Fruit fly (Drosophila melanogaster) whole organism, embryonic: ENCODE measurements around the gene mgr.

ENCODE experiments used
- ATbp ChIP-seq: fragments of 200-800 bp; sonication (Bioruptor generic); optimal IDR thresholded peaks from 2 replicates; lab custom pipeline; 2017; ENCODE audit warnings: missing biosample characterization, mild to moderate bottlenecking, missing genetic modification characterization, missing genetic modification reagents
- Aef1 ChIP-seq: fragments of 200-800 bp; sonication (Bioruptor generic); IDR thresholded peaks from 3 replicates; pipeline ENCODE4 v1.3.6; 2022; ENCODE audit warnings: missing biosample characterization, missing genetic modification characterization
- CG10147 ChIP-seq: fragments of 200-800 bp; sonication (Bioruptor generic); optimal IDR thresholded peaks from 2 replicates; lab custom pipeline; 2019; ENCODE audit warnings: missing biosample characterization, mild to moderate bottlenecking, missing genetic modification characterization, moderate library complexity
- CG12744 ChIP-seq: fragments of 200-800 bp; sonication (Bioruptor generic); optimal IDR thresholded peaks from 2 replicates; lab custom pipeline; 2016; ENCODE audit warnings: missing biosample characterization, missing genetic modification characterization
- CG13287 ChIP-seq: fragments of 200-800 bp; sonication (Bioruptor generic); IDR thresholded peaks from 2 replicates; pipeline ENCODE4 v1.3.6; 2022; ENCODE audit warnings: missing biosample characterization, missing genetic modification characterization; ENCODE audit not compliant: partially characterized antibody
- CG13775 ChIP-seq: fragments of 200-800 bp; sonication (Bioruptor generic); optimal IDR thresholded peaks from 3 replicates; lab custom pipeline; 2017; ENCODE audit warnings: missing biosample characterization, mild to moderate bottlenecking, missing genetic modification characterization
- CG14050 ChIP-seq: fragments of 200-800 bp; sonication (Bioruptor generic); IDR thresholded peaks from 3 replicates; pipeline ENCODE4 v1.3.6; 2022; ENCODE audit warnings: missing biosample characterization, missing genetic modification characterization
- CG14860 ChIP-seq: fragments of 200-800 bp; sonication (Bioruptor generic); IDR thresholded peaks from 3 replicates; pipeline ENCODE4 v1.3.6; 2022; ENCODE audit warnings: missing biosample characterization, missing genetic modification characterization; ENCODE audit not compliant: partially characterized antibody
- CG15479 ChIP-seq: fragments of 200-800 bp; sonication (Bioruptor generic); optimal IDR thresholded peaks from 3 replicates; lab custom pipeline; 2019; ENCODE audit warnings: missing biosample characterization, mild to moderate bottlenecking, missing genetic modification characterization, moderate library complexity
- CG15601 ChIP-seq: fragments of 200-800 bp; sonication (Bioruptor generic); optimal IDR thresholded peaks from 3 replicates; lab custom pipeline; 2019; ENCODE audit warnings: missing biosample characterization, mild to moderate bottlenecking, missing genetic modification characterization, moderate library complexity
- CG1603 ChIP-seq: fragments of 200-800 bp; sonication (Bioruptor generic); optimal IDR thresholded peaks from 2 replicates; lab custom pipeline; 2019; ENCODE audit warnings: missing biosample characterization, mild to moderate bottlenecking, missing genetic modification characterization, moderate library complexity
- CG16813 ChIP-seq: fragments of 200-800 bp; sonication (Bioruptor generic); IDR thresholded peaks from 3 replicates; pipeline ENCODE4 v1.3.6; 2022; ENCODE audit warnings: missing biosample characterization, missing genetic modification characterization; ENCODE audit not compliant: partially characterized antibody
- CG17568 ChIP-seq: fragments of 200-800 bp; sonication (Bioruptor generic); optimal IDR thresholded peaks from 2 replicates; lab custom pipeline; 2018; ENCODE audit warnings: missing biosample characterization, mild to moderate bottlenecking, missing genetic modification characterization, moderate library complexity
- CG17829 ChIP-seq: fragments of 200-800 bp; optimal IDR thresholded peaks from 2 replicates; lab custom pipeline; 2019; ENCODE audit warnings: missing biosample characterization, mild to moderate bottlenecking, missing genetic modification characterization, moderate library complexity
- CG2712 ChIP-seq: fragments of 200-800 bp; optimal IDR thresholded peaks from 3 replicates; lab custom pipeline; 2019; ENCODE audit warnings: missing biosample characterization, mild to moderate bottlenecking, missing genetic modification characterization, moderate library complexity
- CG30020 ChIP-seq: fragments of 200-800 bp; optimal IDR thresholded peaks from 2 replicates; lab custom pipeline; 2019; ENCODE audit warnings: missing biosample characterization, mild to moderate bottlenecking, missing genetic modification characterization, moderate library complexity
- CG3281 ChIP-seq: fragments of 200-800 bp; sonication (Bioruptor generic); optimal IDR thresholded peaks from 3 replicates; lab custom pipeline; 2017; ENCODE audit warnings: missing biosample characterization, mild to moderate bottlenecking, missing genetic modification characterization
- CG3995 ChIP-seq: fragments of 200-800 bp; sonication (Bioruptor generic); optimal IDR thresholded peaks from 3 replicates; lab custom pipeline; 2016; ENCODE audit warnings: missing biosample characterization, missing genetic modification characterization
- CG42726 ChIP-seq: fragments of 200-800 bp; sonication (Bioruptor generic); IDR thresholded peaks from 2 replicates; pipeline ENCODE4 v1.3.6; 2022; ENCODE audit warnings: missing biosample characterization, missing genetic modification characterization; ENCODE audit not compliant: partially characterized antibody
- CG4730 ChIP-seq: fragments of 200-800 bp; sonication (Bioruptor generic); IDR thresholded peaks from 2 replicates; pipeline ENCODE4 v1.3.6; 2022; ENCODE audit warnings: missing biosample characterization, missing genetic modification characterization
- CG5953 ChIP-seq: fragments of 200-800 bp; sonication (Bioruptor generic); IDR thresholded peaks from 2 replicates; pipeline ENCODE4 v1.3.6; 2022; ENCODE audit warnings: missing biosample characterization, missing genetic modification characterization
- CG6813 ChIP-seq: fragments of 200-800 bp; sonication (Bioruptor generic); optimal IDR thresholded peaks from 2 replicates; lab custom pipeline; 2017; ENCODE audit warnings: missing biosample characterization, missing genetic modification characterization, mild to moderate bottlenecking, moderate library complexity, missing genetic modification reagents
- CG9609 ChIP-seq: fragments of 200-800 bp; sonication (Bioruptor generic); optimal IDR thresholded peaks from 3 replicates; lab custom pipeline; 2016; ENCODE audit warnings: missing biosample characterization, missing genetic modification characterization
- D ChIP-seq, 2 experiments: fragments of 200-800 bp in 1 of 2; fragments of >200 bp in 1 of 2; sonication (Bioruptor generic) in 1 of 2; optimal IDR thresholded peaks; 2 replicates in 1 of 2; 3 replicates in 1 of 2; lab custom pipeline; 2017; ENCODE audit warnings: mild to moderate bottlenecking in 1 of 2, missing biosample characterization in 1 of 2, missing genetic modification characterization in 1 of 2, missing genetic modification reagents in 1 of 2
- E2f2 ChIP-seq: fragments of 200-800 bp; sonication (Bioruptor generic); IDR thresholded peaks from 2 replicates; pipeline ENCODE4 v1.3.6; 2022; ENCODE audit warnings: missing biosample characterization, missing genetic modification characterization
- HLHmδ ChIP-seq: fragments of 200-800 bp; sonication (Bioruptor generic); optimal IDR thresholded peaks from 2 replicates; lab custom pipeline; 2018; ENCODE audit warnings: missing biosample characterization, mild to moderate bottlenecking, missing genetic modification characterization, moderate library complexity
- Hr51 ChIP-seq, 2 experiments: fragments of 200-800 bp; sonication (Bioruptor generic); optimal IDR thresholded peaks; 2 replicates in 1 of 2; 3 replicates in 1 of 2; lab custom pipeline; 2016 to 2018; ENCODE audit warnings: missing biosample characterization in 2 of 2, missing genetic modification characterization in 2 of 2, mild to moderate bottlenecking in 1 of 2, moderate library complexity in 1 of 2
- Hr78 ChIP-seq, 2 experiments: fragments of 200-800 bp in 1 of 2; fragments of >200 bp in 1 of 2; sonication (Bioruptor generic) in 1 of 2; optimal IDR thresholded peaks; 2 replicates each; lab custom pipeline; 2017 to 2019; ENCODE audit warnings: missing biosample characterization in 2 of 2, missing genetic modification characterization in 2 of 2, mild to moderate bottlenecking in 1 of 2, moderate library complexity in 1 of 2
- Kr ChIP-seq: fragments of 200-800 bp; sonication (Bioruptor generic); optimal IDR thresholded peaks from 2 replicates; lab custom pipeline; 2017; ENCODE audit warnings: missing biosample characterization, mild to moderate bottlenecking, missing genetic modification characterization
- Lhr ChIP-seq: fragments of 200-800 bp; sonication (Bioruptor generic); optimal IDR thresholded peaks from 3 replicates; lab custom pipeline; 2017; ENCODE audit warnings: mild to moderate bottlenecking, missing biosample characterization, missing genetic modification reagents, missing genetic modification characterization
- Opbp ChIP-seq: fragments of 200-800 bp; sonication (Bioruptor generic); IDR thresholded peaks from 3 replicates; pipeline ENCODE4 v1.3.6; 2022; ENCODE audit warnings: missing biosample characterization, missing genetic modification characterization; ENCODE audit not compliant: partially characterized antibody
- Optix ChIP-seq: fragments of 200-800 bp; sonication (Bioruptor generic); IDR thresholded peaks from 3 replicates; pipeline ENCODE4 v1.3.6; 2022; ENCODE audit warnings: missing biosample characterization, missing genetic modification characterization
- Sin3A ChIP-seq: fragments of >200 bp; optimal IDR thresholded peaks from 2 replicates; lab custom pipeline; 2018
- al ChIP-seq: fragments of 200-800 bp; sonication (Bioruptor generic); IDR thresholded peaks from 2 replicates; pipeline ENCODE4 v1.3.6; 2022; ENCODE audit warnings: missing biosample characterization, missing genetic modification characterization
- ash1 ChIP-seq: fragments of 200-800 bp; sonication (Bioruptor generic); optimal IDR thresholded peaks from 2 replicates; lab custom pipeline; 2018; ENCODE audit warnings: missing biosample characterization, mild to moderate bottlenecking, missing genetic modification characterization
- ato ChIP-seq: fragments of 200-800 bp; sonication (Bioruptor generic); IDR thresholded peaks from 2 replicates; pipeline ENCODE4 v1.3.6; 2022; ENCODE audit warnings: missing biosample characterization, missing genetic modification characterization; ENCODE audit not compliant: partially characterized antibody
- cad ChIP-seq: fragments of >200 bp; optimal IDR thresholded peaks from 2 replicates; lab custom pipeline; 2017; ENCODE audit warnings: missing biosample characterization, missing genetic modification characterization
- dm ChIP-seq: fragments of 200-800 bp; sonication (Bioruptor generic); optimal IDR thresholded peaks from 3 replicates; lab custom pipeline; 2016; ENCODE audit warnings: missing biosample characterization, missing genetic modification characterization
- eyg ChIP-seq: fragments of 200-800 bp; sonication (Bioruptor generic); optimal IDR thresholded peaks from 3 replicates; lab custom pipeline; 2016; ENCODE audit warnings: missing biosample characterization, missing genetic modification characterization
- fu2 ChIP-seq: fragments of 200-800 bp; sonication (Bioruptor generic); optimal IDR thresholded peaks from 2 replicates; lab custom pipeline; 2016; ENCODE audit warnings: missing biosample characterization, missing genetic modification characterization
- gce ChIP-seq: fragments of 200-800 bp; sonication (Bioruptor generic); IDR thresholded peaks from 3 replicates; pipeline ENCODE4 v1.3.6; 2022; ENCODE audit warnings: missing biosample characterization, missing genetic modification characterization
- gcm2 ChIP-seq: fragments of 200-800 bp; sonication (Bioruptor generic); optimal IDR thresholded peaks from 2 replicates; lab custom pipeline; 2016; ENCODE audit warnings: missing biosample characterization, missing genetic modification characterization
- gsb-n ChIP-seq: fragments of 200-800 bp; sonication (Bioruptor generic); optimal IDR thresholded peaks from 3 replicates; lab custom pipeline; 2018; ENCODE audit warnings: missing biosample characterization, mild to moderate bottlenecking, missing genetic modification characterization
- hth ChIP-seq: fragments of >200 bp; optimal IDR thresholded peaks from 2 replicates; lab custom pipeline; 2017; ENCODE audit warnings: inconsistent platforms
- luna ChIP-seq: fragments of 200-800 bp; sonication (Bioruptor generic); optimal IDR thresholded peaks from 2 replicates; lab custom pipeline; 2016; ENCODE audit warnings: missing biosample characterization, missing genetic modification characterization
- pzg ChIP-seq: fragments of 200-800 bp; sonication (Bioruptor generic); optimal IDR thresholded peaks from 3 replicates; lab custom pipeline; 2018; ENCODE audit warnings: missing biosample characterization, mild to moderate bottlenecking, missing genetic modification characterization, moderate library complexity
- scrt ChIP-seq: fragments of 200-800 bp; sonication (Bioruptor generic); optimal IDR thresholded peaks from 2 replicates; lab custom pipeline; 2018; ENCODE audit warnings: missing biosample characterization, mild to moderate bottlenecking, missing genetic modification characterization, moderate library complexity
- sim ChIP-seq: fragments of 200-800 bp; sonication (Bioruptor generic); IDR thresholded peaks from 2 replicates; pipeline ENCODE4 v1.3.6; 2022; ENCODE audit warnings: missing biosample characterization, missing genetic modification characterization
- sqz ChIP-seq: fragments of 200-800 bp; sonication (Bioruptor generic); optimal IDR thresholded peaks from 3 replicates; lab custom pipeline; 2018; ENCODE audit warnings: missing biosample characterization, mild to moderate bottlenecking, missing genetic modification characterization

The mgr gene

DNA sequence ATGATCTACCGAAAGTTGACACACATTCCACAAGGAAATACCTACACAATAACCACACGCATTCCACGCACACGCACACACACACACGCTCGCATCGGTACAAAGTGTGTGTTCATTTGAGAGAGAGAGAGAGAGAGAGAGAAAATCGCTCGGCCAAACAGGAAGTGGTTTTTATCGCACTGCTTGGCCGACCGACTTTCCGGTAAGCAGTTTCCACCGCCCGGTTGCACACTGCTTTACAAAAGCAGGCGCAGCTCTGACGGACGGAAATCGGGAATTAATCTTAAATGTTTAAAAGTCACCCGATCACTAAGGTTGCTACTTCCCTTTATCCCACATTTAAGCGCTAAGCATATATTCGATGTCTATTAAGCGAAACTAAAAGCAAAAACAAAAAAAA lies 16.9 kb downstream of the mgr start (continued):
- TF ChIP-seq Kr (GFP tag; lab: Kevin White, UChicago), result peak; percentile 86
- peak; percentile 78; the same call in 2 of the 3 replicates for TF ChIP-seq gce (GFP tag; lab: Robert Waterston, UW)
- TF ChIP-seq CG2712 (tag; lab: Kevin White, UChicago), result no peak
- TF ChIP-seq luna (GFP tag; lab: Kevin White, UChicago), result no peak
- no peak for TF ChIP-seq pzg (GFP tag; lab: Kevin White, UChicago)
- no peak for TF ChIP-seq gcm2 (GFP tag; lab: Kevin White, UChicago)
- peak; percentile 59 for TF ChIP-seq CG15601 (tag; lab: Kevin White, UChicago)
- TF ChIP-seq CG17568 (GFP tag; lab: Kevin White, UChicago), result peak; percentile 53
- TF ChIP-seq CG16813 (GFP tag; lab: Robert Waterston, UW), result no peak
- no peak for TF ChIP-seq CG10147 (GFP tag; lab: Kevin White, UChicago)
- peak; percentile 71 for TF ChIP-seq ATbp (GFP tag; lab: Kevin White, UChicago)
- peak; percentile 68; the same call in 1 of the 2 replicates for TF ChIP-seq sim
- TF ChIP-seq Hr78 (GFP tag; optimal IDR thresholded peaks at IDR 0.05; lab: Kevin White, UChicago), result no peak
- TF ChIP-seq al (GFP tag; lab: Robert Waterston, UW), result no peak
- no peak for TF ChIP-seq D (optimal IDR thresholded peaks at IDR 0.05; lab: Kevin White, UChicago)
- TF ChIP-seq D (GFP tag; optimal IDR thresholded peaks at IDR 0.05; lab: Kevin White, UChicago), result peak; percentile 75
- TF ChIP-seq eyg (GFP tag; lab: Kevin White, UChicago), result peak; percentile 54
- TF ChIP-seq CG6813 (GFP tag; lab: Kevin White, UChicago), result peak; percentile 82
- peak; percentile 98 for TF ChIP-seq HLHmδ (GFP tag; lab: Kevin White, UChicago)
- TF ChIP-seq CG13287 (GFP tag; lab: Robert Waterston, UW), result no peak
- TF ChIP-seq Optix (GFP tag; lab: Robert Waterston, UW), result peak; percentile 65; the same call in 2 of the 3 replicates
- TF ChIP-seq Opbp (GFP tag; lab: Robert Waterston, UW), result no peak
- no peak for TF ChIP-seq CG30020 (tag; lab: Kevin White, UChicago)
- no peak for TF ChIP-seq ash1 (GFP tag; lab: Kevin White, UChicago)
- TF ChIP-seq sqz (GFP tag; lab: Kevin White, UChicago), result peak; percentile 72
- TF ChIP-seq CG17829 (tag; lab: Kevin White, UChicago), result no peak
- TF ChIP-seq CG12744 (GFP tag; lab: Kevin White, UChicago), result peak; percentile 73
- TF ChIP-seq scrt, result no peak
- no peak for TF ChIP-seq CG3281
- TF ChIP-seq dm (GFP tag; lab: Kevin White, UChicago), result peak; percentile 50
- TF ChIP-seq CG13775 (GFP tag; lab: Kevin White, UChicago), result peak; percentile 83
- TF ChIP-seq cad (GFP tag; lab: Kevin White, UChicago), result no peak
- peak in 1 of 2 experiments; percentile 33 for TF ChIP-seq Hr51 (GFP tag; optimal IDR thresholded peaks at IDR 0.05; lab: Kevin White, UChicago)
- TF ChIP-seq fu2 (GFP tag; lab: Kevin White, UChicago), result no peak
- TF ChIP-seq CG14050 (GFP tag; lab: Robert Waterston, UW), result no peak
- peak; percentile 88 for TF ChIP-seq CG1603 (tag; lab: Kevin White, UChicago)
- TF ChIP-seq hth, result no peak
- TF ChIP-seq ato, result no peak
- peak; percentile 40; the same call in 1 of the 2 replicates for TF ChIP-seq CG5953 (GFP tag; lab: Robert Waterston, UW)
- TF ChIP-seq CG4730 (GFP tag; lab: Robert Waterston, UW), result peak; percentile 42; the same call in 1 of the 2 replicates
- TF ChIP-seq CG14860 (GFP tag; lab: Robert Waterston, UW), result no peak
- peak; percentile 24 for TF ChIP-seq CG9609 (GFP tag; lab: Kevin White, UChicago)
- no peak for TF ChIP-seq CG3995 (GFP tag; lab: Kevin White, UChicago)
- TF ChIP-seq CG15479 (GFP tag; lab: Kevin White, UChicago), result peak; percentile 44
- TF ChIP-seq gsb-n (tag; lab: Kevin White, UChicago), result peak; percentile 61
- 0 out of 3 replicates have a peak, but pooled peaks have one; percentile 33 for TF ChIP-seq Aef1 (GFP tag; lab: Robert Waterston, UW)
- TF ChIP-seq Lhr (GFP tag; lab: Kevin White, UChicago), result peak; percentile 62
- TF ChIP-seq E2f2 (GFP tag; lab: Robert Waterston, UW), result no peak
- no peak for TF ChIP-seq Sin3A (lab: Kevin White, UChicago)
- no peak for TF ChIP-seq CG42726 (GFP tag; lab: Robert Waterston, UW)
